Fruit fly (Drosophila melanogaster): ENCODE results near the gene CG6621.

Gene CG6621

dm6 chr3R:10849515-10849973 is 43.8 kb downstream of the CG6621 start, which contains the start of gene CG42394 (continued):
- TF ChIP-seq CG6254 (GFP tag; optimal IDR thresholded peaks at IDR 0.05) (peak; percentile 96), shn (GFP tag; optimal IDR thresholded peaks at IDR 0.05) (peak; percentile 46), vnd (GFP tag; IDR thresholded peaks at IDR 0.05; ENCODE audit: partially characterized antibody) (peak; percentile 20; the same call in 2 of the 3 replicates), CG14014 (GFP tag; IDR thresholded peaks at IDR 0.05) (peak; percentile 95), CrebB (tag; optimal IDR thresholded peaks at IDR 0.05) (peak; percentile 79), CG7357 (GFP tag; IDR thresholded peaks at IDR 0.05) (peak; percentile 75), tup (GFP tag; optimal IDR thresholded peaks at IDR 0.05) (peak; percentile 79), bbx (GFP tag; IDR thresholded peaks at IDR 0.05; ENCODE audit: partially characterized antibody) (0 out of 2 replicates have a peak, but pooled peaks have one; percentile 37), Hand (GFP tag; optimal IDR thresholded peaks at IDR 0.05) (peak; percentile 92), Hr78 (GFP tag; optimal IDR thresholded peaks at IDR 0.05) (peak in 1 of 2 experiments; percentile 85), CG2129 (GFP tag; IDR thresholded peaks at IDR 0.05; ENCODE audit: partially characterized antibody) (no peak), sens-2 (GFP tag; IDR thresholded peaks at IDR 0.05) (peak; percentile 90), Elba2 (GFP tag; optimal IDR thresholded peaks at IDR 0.05) (peak; percentile 46), Antp (GFP tag; optimal IDR thresholded peaks at IDR 0.05) (peak; percentile 44), trh (GFP tag; optimal IDR thresholded peaks at IDR 0.05) (peak; percentile 90), CG4424 (GFP tag; optimal IDR thresholded peaks at IDR 0.05) (peak; percentile 96), ken (GFP tag; IDR thresholded peaks at IDR 0.05) (peak; percentile 89), CG6854 (GFP tag; optimal IDR thresholded peaks at IDR 0.05) (peak; percentile 97), CG12942 (GFP tag; optimal IDR thresholded peaks at IDR 0.05) (peak; percentile 87), CG17186 (GFP tag; optimal IDR thresholded peaks at IDR 0.05) (peak; percentile 31), HLH3B (GFP tag; IDR thresholded peaks at IDR 0.05) (peak; percentile 93), CG17612 (GFP tag; IDR thresholded peaks at IDR 0.05) (peak; percentile 81), pros (GFP tag; optimal IDR thresholded peaks at IDR 0.05) (peak; percentile 34), CG34224 (GFP tag; IDR thresholded peaks at IDR 0.05; ENCODE audit: partially characterized antibody) (no peak), CG7271 (tag; optimal IDR thresholded peaks at IDR 0.05) (peak; percentile 96), gem (tag; optimal IDR thresholded peaks at IDR 0.05) (peak; percentile 98), tap (tag; optimal IDR thresholded peaks at IDR 0.05) (peak; percentile 90), ap (GFP tag; IDR thresholded peaks at IDR 0.05) (peak; percentile 88), CG15514 (GFP tag; optimal IDR thresholded peaks at IDR 0.05) (peak; percentile 89), CG15073 (GFP tag; optimal IDR thresholded peaks at IDR 0.05) (peak; percentile 53), CG4707 (GFP tag; optimal IDR thresholded peaks at IDR 0.05) (peak; percentile 79), insv (GFP tag; optimal IDR thresholded peaks at IDR 0.05) (peak in 1 of 2 experiments; percentile 31), CG8359 (GFP tag; optimal IDR thresholded peaks at IDR 0.05; ENCODE audit: borderline replicate concordance) (peak; percentile 93), danr (GFP tag; IDR thresholded peaks at IDR 0.05) (peak; percentile 87), NC2β (GFP tag; optimal IDR thresholded peaks at IDR 0.05) (peak; percentile 68), CG7839 (tag; optimal IDR thresholded peaks at IDR 0.05) (peak; percentile 98), Nf-YB (GFP tag; optimal IDR thresholded peaks at IDR 0.05) (peak; percentile 85), CG18011 (GFP tag; optimal IDR thresholded peaks at IDR 0.05) (no peak), ftz-f1 (GFP tag; optimal IDR thresholded peaks at IDR 0.05) (no peak), crol (GFP tag; IDR thresholded peaks at IDR 0.05) (peak; percentile 40; the same call in 1 of the 2 replicates), Side (GFP tag; optimal IDR thresholded peaks at IDR 0.05) (peak; percentile 38), CG2116 (GFP tag; optimal IDR thresholded peaks at IDR 0.05) (peak; percentile 76), Lim3 (GFP tag; IDR thresholded peaks at IDR 0.05) (peak; percentile 10; the same call in 1 of the 2 replicates), wor (GFP tag; IDR thresholded peaks at IDR 0.05) (peak; percentile 89), E2f1 (GFP tag; IDR thresholded peaks at IDR 0.05) (peak; percentile 95), wek (GFP tag; optimal IDR thresholded peaks at IDR 0.05) (peak; percentile 12), aop (GFP tag; IDR thresholded peaks at IDR 0.05) (peak; percentile 72), CG7987 (GFP tag; optimal IDR thresholded peaks at IDR 0.05) (peak; percentile 93), D19B (GFP tag; optimal IDR thresholded peaks at IDR 0.05) (peak; percentile 91)
